Worm (Caenorhabditis elegans) whole organism, young adult: ENCODE results near the gene C06A1.3.

Experiments used
- F33H1.4 ChIP-seq: fragments of 200-800 bp; sonication (Bioruptor generic); IDR thresholded peaks from 2 replicates; pipeline ENCODE4 v1.3.6; 2022; ENCODE audit warnings: missing genetic modification reagents, missing genetic modification characterization, missing compliant biosample characterization
- ama-1 ChIP-seq, 3 experiments: fragments of 150-350 bp in 1 of 3; sonication (generic microtip) in 2 of 3; optimal IDR thresholded peaks; 2 replicates each; lab custom pipeline; 2014 to 2018; ENCODE audit warnings: missing biosample characterization in 2 of 3, missing genetic modification characterization in 2 of 3, missing genetic modification reagents in 2 of 3
- aptf-2 ChIP-seq: fragments of 200-800 bp; sonication (Bioruptor generic); conservative IDR thresholded peaks from 2 replicates; pipeline ENCODE4 v1.3.6; 2022; ENCODE audit warnings: missing genetic modification reagents, missing genetic modification characterization, missing compliant biosample characterization
- dpl-1 ChIP-seq: fragments of 150-350 bp; optimal IDR thresholded peaks from 2 replicates; lab custom pipeline; 2014; ENCODE audit warnings: missing biosample characterization, missing genetic modification reagents, missing genetic modification characterization
- hlh-12 ChIP-seq: sonication (generic microtip); optimal IDR thresholded peaks from 2 replicates; lab custom pipeline; 2016; ENCODE audit warnings: missing genetic modification characterization, missing compliant biosample characterization
- lin-35 ChIP-seq, 3 experiments: fragments of 150-350 bp in 2 of 3; sonication (generic microtip) in 1 of 3; optimal IDR thresholded peaks; 2 replicates each; lab custom pipeline; 2014 to 2018; ENCODE audit warnings: missing biosample characterization in 3 of 3, missing genetic modification characterization in 3 of 3, missing genetic modification reagents in 3 of 3
- pbrm-1 ChIP-seq: fragments of 200-800 bp; sonication (Bioruptor generic); IDR thresholded peaks from 2 replicates; pipeline ENCODE4 v1.3.6; 2022; ENCODE audit warnings: missing genetic modification reagents, missing genetic modification characterization, missing compliant biosample characterization
- repo-1 ChIP-seq: sonication (generic microtip); optimal IDR thresholded peaks from 2 replicates; lab custom pipeline; 2017; ENCODE audit warnings: mild to moderate bottlenecking, missing genetic modification characterization, missing compliant biosample characterization

DNA sequence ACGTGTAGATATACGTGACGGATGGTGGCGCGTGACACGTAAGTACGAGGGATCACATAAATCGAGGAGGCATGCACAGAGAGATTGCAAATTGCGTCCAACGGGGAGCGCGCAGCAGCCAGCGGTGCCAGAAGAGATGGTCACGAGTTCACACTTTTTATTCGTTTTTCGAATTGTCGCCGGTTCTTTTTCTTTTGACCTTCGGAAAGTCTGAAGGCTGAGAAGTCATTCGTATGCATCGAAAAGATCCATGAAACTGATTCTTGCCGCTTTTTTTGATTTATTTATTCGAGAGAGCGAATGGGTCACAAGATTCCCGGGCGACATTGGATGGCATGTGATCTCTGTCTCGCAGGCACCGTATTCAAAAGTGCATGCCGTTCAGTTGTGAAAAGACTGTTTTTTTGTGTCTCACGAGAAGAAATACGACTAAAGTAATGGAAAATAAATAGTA, 13.1 kb upstream of the C06A1.3 start:
- no peak for TF ChIP-seq F33H1.4 (GFP tag; lab: Robert Waterston, UW)
- TF ChIP-seq repo-1 (tag; lab: Kevin White, UChicago) = no peak
- TF ChIP-seq aptf-2 = no peak
- TF ChIP-seq ama-1 (optimal IDR thresholded peaks at IDR 0.05; lab: Kevin White, UChicago) = no peak
- TF ChIP-seq ama-1 (GFP tag; optimal IDR thresholded peaks at IDR 0.05; lab: Kevin White, UChicago) = no peak
- no peak for TF ChIP-seq dpl-1 (GFP tag; lab: Kevin White, UChicago)
- no peak for TF ChIP-seq hlh-12 (tag; lab: Kevin White, UChicago)
- no peak for TF ChIP-seq pbrm-1 (GFP tag; lab: Robert Waterston, UW)
- TF ChIP-seq lin-35 (GFP tag; optimal IDR thresholded peaks at IDR 0.05; lab: Kevin White, UChicago) = peak in 1 of 3 experiments; percentile 35
